Fruit fly (Drosophila melanogaster) S2 (cell line): ENCODE data around the gene Itgbn.

ENCODE experiments used
- CG8478 ChIP-seq: fragments of >200 bp; optimal IDR thresholded peaks from 2 replicates; lab custom pipeline; 2018
- CTCF ChIP-seq, 2 experiments: fragments of >200 bp; optimal IDR thresholded peaks; 2 replicates each; lab custom pipeline; 2018

Itgbn gene

dm6 chr2L:21052783-21053463 is at the start of gene Itgbn:
TSS of gene Itgbn (plus strand) at chr2L:21053033.
- TF ChIP-seq CG8478 (lab: Kevin White, UChicago) (no peak), CTCF (optimal IDR thresholded peaks at IDR 0.05; lab: Kevin White, UChicago) (no peak)

DNA sequence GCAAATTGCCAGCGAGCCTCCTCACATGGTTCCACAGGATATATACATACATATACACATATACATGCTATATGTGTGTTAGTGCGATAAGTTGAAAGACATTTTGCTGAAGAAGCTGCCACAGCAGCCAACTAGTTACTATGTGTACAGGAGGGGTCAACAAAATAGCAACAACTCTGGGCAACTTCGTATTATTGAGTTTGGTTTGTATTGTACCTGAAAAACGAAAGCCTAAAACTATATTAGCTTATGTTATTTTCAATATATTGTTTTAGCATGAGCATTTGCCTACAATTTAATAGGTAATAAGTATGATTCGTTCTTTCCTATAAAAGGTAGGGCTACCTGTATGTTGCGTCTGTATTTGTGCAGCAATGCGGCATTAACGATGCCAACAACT is 48.0 kb upstream of the Itgbn start:
- TF ChIP-seq CG8478 (lab: Kevin White, UChicago) (no peak), CTCF (optimal IDR thresholded peaks at IDR 0.05; lab: Kevin White, UChicago) (no peak)

DNA sequence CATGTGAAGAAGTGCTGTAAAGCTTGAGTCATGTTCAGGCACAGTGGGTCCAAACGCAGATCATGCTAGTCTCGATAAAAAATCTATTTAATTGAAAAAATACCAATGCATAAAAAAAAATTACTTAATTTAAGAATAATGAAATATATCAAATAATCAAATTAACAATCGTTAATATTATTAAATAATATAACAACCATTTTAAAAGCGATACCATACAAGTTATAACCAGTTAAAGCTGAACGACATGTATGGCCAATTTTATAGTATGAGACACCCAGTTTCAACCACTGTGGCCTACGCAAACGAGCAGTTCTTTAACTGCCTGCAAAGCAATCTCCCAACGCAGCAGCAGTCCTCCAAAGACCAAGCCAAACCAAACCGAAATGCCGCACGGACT is 47.4 kb upstream of the Itgbn start:
- TF ChIP-seq CTCF (optimal IDR thresholded peaks at IDR 0.05; lab: Kevin White, UChicago) = no peak
- no peak for TF ChIP-seq CG8478 (lab: Kevin White, UChicago)

- TF ChIP-seq CTCF (optimal IDR thresholded peaks at IDR 0.05; lab: Kevin White, UChicago) = no peak
- no peak for TF ChIP-seq CG8478 (lab: Kevin White, UChicago)
Measured at dm6 chr2L:21006592-21006991, 46.2 kb upstream of the Itgbn start.

DNA sequence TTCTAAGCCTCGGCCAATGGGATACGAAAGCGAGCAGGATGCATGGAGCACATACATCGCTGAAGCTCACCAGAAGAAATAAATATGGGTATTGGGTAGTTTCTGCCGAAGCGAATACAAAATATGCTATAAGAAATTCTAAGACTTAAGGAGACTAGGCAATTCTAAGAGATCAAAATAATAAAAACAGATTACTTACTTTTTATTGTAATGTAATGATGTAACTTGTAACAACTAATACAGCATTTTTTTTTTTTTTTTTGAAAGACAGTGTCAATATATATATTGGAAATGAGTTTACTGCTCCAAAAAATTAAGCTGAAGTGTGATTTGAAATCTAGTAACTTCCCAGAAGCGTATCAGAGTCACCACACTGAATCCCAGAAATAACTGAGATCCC is 44.2 kb upstream of the Itgbn start:
- no peak for TF ChIP-seq CTCF (optimal IDR thresholded peaks at IDR 0.05; lab: Kevin White, UChicago)

dm6 chr2L:21009310-21010119 is 43.3 kb upstream of the Itgbn start:
- no peak for TF ChIP-seq CG8478 (lab: Kevin White, UChicago)
- no peak for TF ChIP-seq CTCF (optimal IDR thresholded peaks at IDR 0.05; lab: Kevin White, UChicago)

DNA sequence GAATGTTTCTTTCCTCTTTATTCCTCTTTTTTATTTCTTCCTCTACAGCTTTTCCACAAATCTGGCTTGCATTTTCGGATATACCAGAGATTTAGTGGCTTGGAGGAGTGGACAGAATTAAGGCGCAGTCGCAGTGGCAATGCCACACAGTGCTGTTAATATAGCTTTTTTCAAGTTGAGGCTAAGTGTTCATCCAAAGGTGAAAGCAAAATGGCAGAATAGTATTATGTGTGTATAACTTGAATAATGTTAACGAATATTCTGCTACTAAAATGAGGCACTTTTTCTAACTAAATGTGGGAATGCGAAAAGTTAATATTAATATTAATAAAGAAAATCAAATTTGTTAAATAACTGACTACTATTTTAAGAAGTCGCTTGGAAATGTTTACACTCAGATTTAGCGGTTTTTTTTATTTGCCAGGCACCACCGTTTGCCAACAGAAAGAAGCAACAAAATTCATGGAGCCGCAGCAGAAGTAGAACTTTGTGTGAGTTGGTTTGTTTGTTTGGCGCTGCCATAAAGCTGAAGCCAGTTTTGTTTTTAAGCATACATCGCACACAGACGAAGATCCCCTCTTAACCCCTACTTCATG is 39.6 kb upstream of the Itgbn start:
- TF ChIP-seq CTCF (optimal IDR thresholded peaks at IDR 0.05; lab: Kevin White, UChicago) (no peak), CG8478 (lab: Kevin White, UChicago) (no peak)

DNA sequence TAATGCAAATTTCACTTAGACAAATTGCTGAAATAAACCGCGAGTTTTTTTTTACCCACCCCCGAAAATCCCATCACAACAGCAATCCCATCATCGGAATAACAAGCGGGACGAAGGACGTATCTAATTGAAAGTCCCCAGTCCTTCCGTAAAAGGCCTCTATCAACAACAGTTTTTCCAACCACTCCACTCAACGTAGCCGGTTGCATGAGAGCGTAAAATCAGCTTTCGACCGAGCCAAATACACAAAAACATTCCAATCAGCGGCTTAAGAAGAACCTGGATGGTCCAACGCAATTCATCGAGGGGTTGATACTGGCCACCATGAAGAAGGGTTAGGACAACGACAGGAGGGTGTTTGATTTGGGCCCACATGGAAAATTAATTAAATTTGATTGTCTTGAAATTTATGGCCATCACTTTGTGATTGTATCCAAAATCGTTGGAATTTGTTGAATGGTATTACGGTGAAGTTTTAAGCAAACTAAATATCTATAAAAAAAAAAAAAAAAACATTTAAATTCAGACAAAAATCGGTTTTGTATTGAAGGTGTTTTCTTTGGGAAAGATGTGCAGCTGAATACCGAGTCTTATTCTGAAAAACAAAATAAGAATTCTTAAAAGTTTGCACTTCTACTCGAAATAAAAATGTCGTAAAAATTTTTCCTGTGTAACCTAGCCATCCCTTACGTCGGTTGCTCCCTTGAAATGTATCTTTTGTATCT is 38.1 kb upstream of the Itgbn start:
- TF ChIP-seq CTCF (optimal IDR thresholded peaks at IDR 0.05; lab: Kevin White, UChicago) = no peak
- no peak for TF ChIP-seq CG8478 (lab: Kevin White, UChicago)

dm6 chr2L:21015505-21015904 is 37.3 kb upstream of the Itgbn start:
- TF ChIP-seq CTCF (optimal IDR thresholded peaks at IDR 0.05; lab: Kevin White, UChicago) = no peak
- TF ChIP-seq CG8478 (lab: Kevin White, UChicago) = no peak

DNA sequence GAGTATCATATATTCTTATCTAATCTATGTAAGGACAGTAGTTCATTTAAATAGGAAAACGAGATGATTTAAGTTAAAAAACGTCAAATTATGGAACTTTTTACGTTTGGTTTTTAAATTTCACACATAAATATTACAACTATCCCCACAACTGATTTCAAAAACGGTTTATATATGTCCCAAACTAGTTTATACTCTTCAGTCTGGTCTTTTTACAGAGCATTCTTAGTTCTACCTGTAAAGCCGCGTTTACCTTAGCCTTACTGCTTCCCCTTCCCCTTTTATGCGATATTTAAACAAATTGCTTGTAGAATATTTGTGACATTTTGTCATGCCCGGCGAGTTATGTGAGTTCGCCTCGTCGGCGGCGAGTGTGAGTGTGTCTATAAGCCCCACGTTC is 36.7 kb upstream of the Itgbn start:
- TF ChIP-seq CG8478 (lab: Kevin White, UChicago) (no peak), CTCF (optimal IDR thresholded peaks at IDR 0.05; lab: Kevin White, UChicago) (no peak)

dm6 chr2L:21018644-21019043 is 34.2 kb upstream of the Itgbn start:
- TF ChIP-seq CTCF (optimal IDR thresholded peaks at IDR 0.05; lab: Kevin White, UChicago) = no peak
- no peak for TF ChIP-seq CG8478 (lab: Kevin White, UChicago)

DNA sequence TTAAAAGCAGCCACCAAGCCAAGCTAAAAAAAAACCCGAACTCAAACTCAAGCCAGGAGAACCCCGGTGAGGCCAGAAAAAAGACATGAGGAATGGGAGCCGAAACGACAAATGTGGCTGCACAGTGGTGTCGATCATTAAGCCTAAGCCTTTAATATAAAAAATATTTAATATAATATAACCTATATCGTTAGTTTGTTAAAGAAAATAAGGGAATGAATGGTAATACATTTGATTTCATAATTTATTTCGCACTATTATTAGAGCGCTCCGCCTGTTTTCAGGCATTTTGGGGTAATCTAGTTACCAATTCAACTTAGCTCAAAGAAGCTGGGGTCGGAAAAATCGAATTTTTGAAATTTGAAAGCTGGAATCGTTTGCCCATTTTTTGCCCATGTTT is 32.8 kb upstream of the Itgbn start:
- no peak for TF ChIP-seq CG8478 (lab: Kevin White, UChicago)
- no peak for TF ChIP-seq CTCF (optimal IDR thresholded peaks at IDR 0.05; lab: Kevin White, UChicago)

DNA sequence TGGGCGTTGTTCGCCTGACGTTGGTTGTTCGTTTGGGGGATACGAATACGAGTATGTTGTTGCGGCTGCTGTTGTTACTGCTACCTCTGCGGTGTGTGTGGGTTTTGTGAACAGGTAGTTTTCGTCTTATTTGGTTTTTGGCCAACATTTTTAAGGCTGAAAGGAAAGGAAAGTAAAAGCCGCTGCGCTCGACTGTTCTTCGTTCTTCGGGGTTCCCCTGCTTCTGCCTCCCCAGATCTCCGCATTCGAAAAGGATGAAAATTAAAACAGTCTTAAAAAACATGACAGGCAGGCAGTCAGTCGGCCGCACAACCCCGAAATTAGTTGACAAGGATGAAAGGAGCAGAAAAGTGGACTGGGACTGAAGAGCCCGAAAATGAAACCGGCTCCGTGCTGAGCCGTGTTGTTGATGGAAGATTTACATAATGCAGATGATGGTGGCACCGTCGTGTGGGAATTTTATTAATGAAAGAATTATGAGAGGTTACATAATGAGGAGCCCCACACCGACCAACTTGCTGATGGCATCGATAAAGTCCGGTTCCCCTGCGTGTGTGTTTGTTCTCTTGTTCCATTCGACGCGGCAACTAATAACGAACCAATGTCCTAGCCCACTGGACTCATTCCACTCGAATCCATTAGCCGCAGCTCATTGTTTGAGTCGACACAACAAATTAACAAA is 28.7 kb upstream of the Itgbn start:
- no peak for TF ChIP-seq CTCF (optimal IDR thresholded peaks at IDR 0.05; lab: Kevin White, UChicago)
- no peak for TF ChIP-seq CG8478 (lab: Kevin White, UChicago)

DNA sequence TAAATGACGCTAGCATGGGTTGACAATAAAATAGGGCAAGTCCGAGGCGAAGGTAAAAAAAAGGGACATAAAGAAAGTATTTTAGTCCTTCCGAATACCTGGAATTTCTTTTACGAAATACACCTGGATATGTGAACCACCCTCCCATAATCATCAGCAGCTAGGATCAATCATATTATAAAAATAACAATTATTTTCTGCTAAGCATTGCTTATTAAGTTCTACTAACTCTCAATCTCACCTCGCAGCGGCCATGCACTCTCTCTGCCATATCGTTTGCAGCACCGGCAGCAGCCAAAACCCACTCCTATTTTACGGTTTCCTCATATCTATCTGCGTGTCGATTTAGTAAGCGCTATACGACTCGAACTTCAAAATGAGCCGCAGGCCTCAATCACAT is 26.2 kb upstream of the Itgbn start:
- no peak for TF ChIP-seq CG8478 (lab: Kevin White, UChicago)
